Worm (Caenorhabditis elegans) whole organism, L1 larva: ENCODE data around the gene mrpl-42.

Source experiments
- C16A3.4 ChIP-seq: fragments of 150-350 bp; optimal IDR thresholded peaks from 2 replicates; lab custom pipeline; 2014; ENCODE audit warnings: missing biosample characterization, missing genetic modification characterization
- F16B12.6 ChIP-seq: fragments of 150-350 bp; optimal IDR thresholded peaks from 2 replicates; lab custom pipeline; 2014; ENCODE audit warnings: missing biosample characterization, missing genetic modification characterization
- Y116A8C.19 ChIP-seq: sonication (generic microtip); optimal IDR thresholded peaks from 2 replicates; lab custom pipeline; 2016; ENCODE audit warnings: missing compliant biosample characterization, missing genetic modification characterization, borderline replicate concordance
- aha-1 ChIP-seq: fragments of 150-350 bp; optimal IDR thresholded peaks from 2 replicates; lab custom pipeline; 2014; ENCODE audit warnings: missing biosample characterization, missing genetic modification characterization
- aly-2 ChIP-seq: fragments of 150-350 bp; optimal IDR thresholded peaks from 2 replicates; lab custom pipeline; 2014; ENCODE audit warnings: missing biosample characterization, missing genetic modification characterization
- ama-1 ChIP-seq: fragments of 150-350 bp; optimal IDR thresholded peaks from 2 replicates; lab custom pipeline; 2014
- blmp-1 ChIP-seq: fragments of 150-350 bp; optimal IDR thresholded peaks from 2 replicates; lab custom pipeline; 2014; ENCODE audit warnings: missing biosample characterization, missing genetic modification characterization
- ceh-63 ChIP-seq: fragments of 200-800 bp; sonication (Bioruptor generic); optimal IDR thresholded peaks from 2 replicates; lab custom pipeline; 2018; ENCODE audit warnings: mild to moderate bottlenecking, missing genetic modification characterization, missing compliant biosample characterization
- ceh-8 ChIP-seq: fragments of 200-800 bp; sonication (Bioruptor generic); optimal IDR thresholded peaks from 2 replicates; lab custom pipeline; 2018; ENCODE audit warnings: mild to moderate bottlenecking, missing genetic modification characterization, moderate library complexity, missing compliant biosample characterization
- ceh-82 ChIP-seq, 3 experiments: fragments of 150-350 bp in 1 of 3; sonication (generic microtip) in 2 of 3; optimal IDR thresholded peaks; 2 replicates each; lab custom pipeline; 2014 to 2017; ENCODE audit warnings: missing biosample characterization in 3 of 3, missing genetic modification characterization in 3 of 3
- ceh-88 ChIP-seq: fragments of 200-800 bp; sonication (Bioruptor generic); IDR thresholded peaks from 2 replicates; pipeline ENCODE4 v1.3.6; 2022; ENCODE audit warnings: missing genetic modification characterization, missing compliant biosample characterization
- ceh-90 ChIP-seq: sonication (generic microtip); optimal IDR thresholded peaks from 2 replicates; lab custom pipeline; 2016; ENCODE audit warnings: missing genetic modification characterization, missing compliant biosample characterization
- dsc-1 ChIP-seq: sonication (generic microtip); optimal IDR thresholded peaks from 2 replicates; lab custom pipeline; 2016; ENCODE audit warnings: mild to moderate bottlenecking, missing genetic modification characterization, missing compliant biosample characterization
- efl-1 ChIP-seq, 4 experiments: fragments of 150-350 bp; optimal IDR thresholded peaks in 3 of 4; peaks in 1 of 4; 1 replicate in 1 of 4; 2 replicates in 3 of 4; lab custom pipeline; 2014; ENCODE audit warnings: missing biosample characterization in 2 of 4, missing genetic modification characterization in 2 of 4, missing genetic modification reagents in 2 of 4
- efl-3 ChIP-seq: fragments of 200-800 bp; sonication (Bioruptor generic); optimal IDR thresholded peaks from 2 replicates; lab custom pipeline; 2018; ENCODE audit warnings: mild to moderate bottlenecking, missing genetic modification characterization, missing compliant biosample characterization
- egl-27 ChIP-seq, 2 experiments: fragments of 150-350 bp in 1 of 2; sonication (generic microtip); optimal IDR thresholded peaks; 3 replicates each; lab custom pipeline; 2017 to 2018; ENCODE audit warnings: missing biosample characterization in 2 of 2, missing genetic modification characterization in 2 of 2, missing genetic modification reagents in 2 of 2
- elt-2 ChIP-seq: sonication (generic microtip); optimal IDR thresholded peaks from 2 replicates; lab custom pipeline; 2016; ENCODE audit warnings: missing genetic modification characterization, mild to moderate bottlenecking, inconsistent platforms, missing compliant biosample characterization, missing genetic modification reagents
- elt-3 ChIP-seq, 6 experiments: fragments of 150-350 bp in 1 of 6; sonication (generic microtip); optimal IDR thresholded peaks; 2 replicates each; lab custom pipeline; 2017 to 2018; ENCODE audit warnings: missing biosample characterization in 6 of 6, missing genetic modification characterization in 6 of 6, inconsistent platforms in 1 of 6
- fkh-10 ChIP-seq: sonication (generic microtip); optimal IDR thresholded peaks from 2 replicates; lab custom pipeline; 2017; ENCODE audit warnings: missing biosample characterization, missing genetic modification reagents, missing genetic modification characterization
- fkh-4 ChIP-seq: sonication (generic microtip); optimal IDR thresholded peaks from 2 replicates; lab custom pipeline; 2016; ENCODE audit warnings: missing compliant biosample characterization, missing genetic modification characterization, borderline replicate concordance
- fkh-8 ChIP-seq: sonication (generic microtip); optimal IDR thresholded peaks from 2 replicates; lab custom pipeline; 2016; ENCODE audit warnings: mild to moderate bottlenecking, missing genetic modification characterization, missing compliant biosample characterization
- fos-1 ChIP-seq: fragments of 150-350 bp; optimal IDR thresholded peaks from 2 replicates; lab custom pipeline; 2014; ENCODE audit warnings: missing biosample characterization, missing genetic modification characterization
- hlh-17 ChIP-seq: fragments of 200-800 bp; sonication (Bioruptor generic); optimal IDR thresholded peaks from 2 replicates; lab custom pipeline; 2018; ENCODE audit warnings: missing genetic modification characterization, mild to moderate bottlenecking, missing compliant biosample characterization, moderate library complexity, borderline replicate concordance
- isw-1 ChIP-seq: fragments of 200-800 bp; sonication (Bioruptor generic); IDR thresholded peaks from 2 replicates; pipeline ENCODE4 v1.3.6; 2022; ENCODE audit warnings: missing genetic modification characterization, missing compliant biosample characterization
- lin-13 ChIP-seq: fragments of 150-350 bp; optimal IDR thresholded peaks from 2 replicates; lab custom pipeline; 2014; ENCODE audit warnings: missing biosample characterization, missing genetic modification reagents, missing genetic modification characterization
- lin-14 ChIP-seq: fragments of 200-800 bp; sonication (Bioruptor generic); optimal IDR thresholded peaks from 2 replicates; lab custom pipeline; 2018; ENCODE audit warnings: mild to moderate bottlenecking, missing genetic modification characterization, moderate library complexity, missing compliant biosample characterization
- lin-15B ChIP-seq: fragments of 150-350 bp; sonication (generic microtip); optimal IDR thresholded peaks from 3 replicates; lab custom pipeline; 2014; ENCODE audit warnings: missing biosample characterization, missing genetic modification characterization
- lin-35 ChIP-seq, 2 experiments: fragments of 150-350 bp; optimal IDR thresholded peaks; 2 replicates each; lab custom pipeline; 2014; ENCODE audit warnings: missing biosample characterization in 2 of 2, missing genetic modification characterization in 2 of 2, missing genetic modification reagents in 2 of 2
- lir-3 ChIP-seq: sonication (generic microtip); optimal IDR thresholded peaks from 2 replicates; lab custom pipeline; 2016; ENCODE audit warnings: mild to moderate bottlenecking, missing genetic modification characterization, moderate library complexity, missing compliant biosample characterization; ENCODE audit not compliant: poor library complexity
- lsy-2 ChIP-seq, 2 experiments: fragments of 150-350 bp; optimal IDR thresholded peaks; 2 replicates each; lab custom pipeline; 2014; ENCODE audit warnings: missing biosample characterization in 2 of 2, missing genetic modification characterization in 2 of 2
- nhr-12 ChIP-seq: sonication (generic microtip); optimal IDR thresholded peaks from 2 replicates; lab custom pipeline; 2017; ENCODE audit warnings: missing biosample characterization, missing genetic modification characterization
- nhr-28 ChIP-seq: fragments of 150-350 bp; optimal IDR thresholded peaks from 2 replicates; lab custom pipeline; 2014; ENCODE audit warnings: missing biosample characterization, missing genetic modification characterization
- nhr-71 ChIP-seq: sonication (generic microtip); optimal IDR thresholded peaks from 2 replicates; lab custom pipeline; 2016; ENCODE audit warnings: mild to moderate bottlenecking, missing genetic modification characterization, moderate library complexity, missing compliant biosample characterization
- nhr-76 ChIP-seq: sonication (generic microtip); optimal IDR thresholded peaks from 2 replicates; lab custom pipeline; 2017; ENCODE audit warnings: missing biosample characterization, missing genetic modification characterization
- nhr-77 ChIP-seq: fragments of 150-350 bp; optimal IDR thresholded peaks from 2 replicates; lab custom pipeline; 2014; ENCODE audit warnings: missing biosample characterization, missing genetic modification characterization
- nhr-84 ChIP-seq: sonication (generic microtip); optimal IDR thresholded peaks from 2 replicates; lab custom pipeline; 2017; ENCODE audit warnings: missing biosample characterization, missing genetic modification characterization
- nhr-85 ChIP-seq: sonication (generic microtip); peaks from one replicate; lab custom pipeline; 2016; ENCODE audit warnings: missing genetic modification characterization, inconsistent platforms, missing compliant biosample characterization
- nhr-90 ChIP-seq: sonication (generic microtip); optimal IDR thresholded peaks from 2 replicates; lab custom pipeline; 2016; ENCODE audit warnings: mild to moderate bottlenecking, missing genetic modification characterization, missing compliant biosample characterization; ENCODE audit not compliant: poor library complexity
- pax-3 ChIP-seq: fragments of 200-800 bp; sonication (Bioruptor generic); optimal IDR thresholded peaks from 2 replicates; lab custom pipeline; 2018; ENCODE audit warnings: mild to moderate bottlenecking, missing genetic modification characterization, moderate library complexity, missing compliant biosample characterization
- rnt-1 ChIP-seq: sonication (generic microtip); optimal IDR thresholded peaks from 2 replicates; lab custom pipeline; 2016; ENCODE audit warnings: mild to moderate bottlenecking, missing genetic modification characterization, moderate library complexity, missing compliant biosample characterization
- skn-1 ChIP-seq: fragments of 150-350 bp; optimal IDR thresholded peaks from 2 replicates; lab custom pipeline; 2014; ENCODE audit warnings: missing biosample characterization, missing genetic modification characterization
- sup-37 ChIP-seq: fragments of 200-800 bp; sonication (Bioruptor generic); optimal IDR thresholded peaks from 2 replicates; lab custom pipeline; 2018; ENCODE audit warnings: mild to moderate bottlenecking, missing genetic modification characterization, missing compliant biosample characterization
- tbx-2 ChIP-seq: sonication (generic microtip); optimal IDR thresholded peaks from 2 replicates; lab custom pipeline; 2016; ENCODE audit warnings: missing genetic modification characterization, missing compliant biosample characterization
- unc-130 ChIP-seq: fragments of 150-350 bp; optimal IDR thresholded peaks from 2 replicates; lab custom pipeline; 2017; ENCODE audit warnings: missing biosample characterization, missing genetic modification characterization, inconsistent platforms
- unc-30 ChIP-seq: sonication (generic microtip); optimal IDR thresholded peaks from 2 replicates; lab custom pipeline; 2017; ENCODE audit warnings: missing biosample characterization, missing genetic modification characterization
- unc-62 ChIP-seq: fragments of 150-350 bp; optimal IDR thresholded peaks from 2 replicates; lab custom pipeline; 2014; ENCODE audit warnings: missing biosample characterization, missing genetic modification reagents, missing genetic modification characterization
- xbp-1 ChIP-seq: sonication (generic microtip); optimal IDR thresholded peaks from 2 replicates; lab custom pipeline; 2016; ENCODE audit warnings: missing genetic modification characterization, missing compliant biosample characterization
- ztf-11 ChIP-seq, 2 experiments: sonication (generic microtip); optimal IDR thresholded peaks; 2 replicates each; lab custom pipeline; 2016 to 2017; ENCODE audit warnings: missing genetic modification characterization in 2 of 2, missing biosample characterization in 1 of 2, missing compliant biosample characterization in 1 of 2
- ztf-4 ChIP-seq: fragments of 150-350 bp; optimal IDR thresholded peaks from 2 replicates; lab custom pipeline; 2014; ENCODE audit warnings: missing biosample characterization, missing genetic modification characterization

The mrpl-42 gene

DNA sequence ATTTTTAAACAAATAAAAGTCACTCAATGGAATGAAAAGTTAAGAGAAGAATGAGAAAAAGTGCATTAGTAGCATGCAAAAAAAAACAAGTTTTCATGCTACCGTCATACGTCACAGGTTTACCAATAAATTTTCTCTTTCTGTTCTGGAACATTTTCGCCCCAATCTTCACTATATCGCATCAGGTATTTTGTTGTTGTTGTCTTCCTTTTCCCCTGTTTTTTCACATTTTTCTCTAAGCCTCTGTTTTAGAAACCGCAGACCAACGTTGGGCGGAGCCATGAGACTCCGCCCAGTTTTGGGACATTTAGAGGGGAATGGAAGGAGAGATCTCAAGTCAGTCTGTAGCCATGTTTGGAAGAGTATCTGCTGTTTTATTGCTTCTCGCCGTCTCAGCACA, 6.0 kb downstream of the mrpl-42 start, which contains the start of gene msa-1 (continued):
- no peak for TF ChIP-seq nhr-76
- no peak for TF ChIP-seq sup-37 (GFP tag; lab: Kevin White, UChicago)
- peak; percentile 16 for TF ChIP-seq rnt-1 (tag; lab: Kevin White, UChicago)
- no peak for TF ChIP-seq elt-2
- TF ChIP-seq lir-3 (tag; lab: Kevin White, UChicago): no peak
- peak; percentile 35 for TF ChIP-seq blmp-1 (tag; lab: Kevin White, UChicago)
- TF ChIP-seq fkh-4 (tag; lab: Kevin White, UChicago): no peak
- TF ChIP-seq Y116A8C.19 (tag; lab: Kevin White, UChicago): no peak
- TF ChIP-seq ceh-90: no peak
- TF ChIP-seq skn-1 (tag; lab: Kevin White, UChicago): no peak
- TF ChIP-seq nhr-85 (tag; lab: Kevin White, UChicago): no peak

DNA sequence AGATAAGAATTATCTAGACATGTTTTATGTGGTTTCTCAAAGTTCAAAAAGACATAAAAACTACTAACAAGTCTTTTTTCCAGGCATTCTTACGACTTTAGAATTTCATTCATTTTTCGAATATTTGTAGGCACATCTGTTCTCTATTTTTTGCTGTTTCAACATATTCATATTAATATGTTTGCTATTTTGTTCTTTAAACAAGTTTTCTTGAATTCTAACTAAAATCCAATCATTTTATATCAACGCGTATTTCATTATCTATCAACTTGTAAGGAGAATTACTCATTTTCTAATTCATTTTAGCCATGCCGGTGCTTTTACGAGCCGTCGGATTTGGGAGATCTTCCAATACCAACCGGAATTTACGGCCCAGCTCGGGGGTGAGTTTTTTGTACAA, 12.2 kb downstream of the mrpl-42 start, which contains the start of gene twk-8:
Gene twk-8, plus strand, starts transcription at position 301 of the 400 bp plus-strand sequence.
- no peak for TF ChIP-seq lin-13
- no peak for TF ChIP-seq aha-1 (tag; lab: Kevin White, UChicago)
- TF ChIP-seq nhr-84: no peak
- no peak for TF ChIP-seq C16A3.4 (tag; lab: Kevin White, UChicago)
- no peak for TF ChIP-seq fkh-8 (tag; lab: Kevin White, UChicago)
- no peak for TF ChIP-seq isw-1 (GFP tag; lab: Robert Waterston, UW)
- TF ChIP-seq hlh-17: no peak
- no peak for TF ChIP-seq dsc-1
- TF ChIP-seq aly-2 (tag; lab: Kevin White, UChicago): no peak
- no peak for TF ChIP-seq tbx-2 (tag; lab: Kevin White, UChicago)

DNA sequence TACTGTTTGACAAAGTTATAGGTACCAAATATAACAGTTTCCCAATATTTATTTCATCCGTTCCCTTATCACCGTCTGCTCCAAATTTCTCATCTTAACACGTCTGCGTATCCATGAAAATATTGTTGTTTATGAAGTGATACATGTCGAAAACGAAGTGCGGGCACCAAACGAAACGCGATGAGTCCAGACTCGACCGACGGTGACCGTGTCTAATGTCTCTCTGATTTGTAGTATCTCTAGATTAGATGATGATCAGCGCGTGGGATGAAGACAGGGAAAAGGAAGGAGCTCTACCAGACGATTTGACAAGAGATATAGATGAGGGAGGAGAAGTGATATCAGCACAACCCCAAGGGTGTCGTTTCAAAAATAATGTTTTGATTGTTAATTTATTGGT, 14.1 kb downstream of the mrpl-42 start:
- TF ChIP-seq nhr-28 (tag; lab: Kevin White, UChicago): no peak
- no peak for TF ChIP-seq tbx-2 (tag; lab: Kevin White, UChicago)
- TF ChIP-seq egl-27 (tag; optimal IDR thresholded peaks at IDR 0.05; lab: Kevin White, UChicago): no peak
- no peak for TF ChIP-seq nhr-77 (tag; lab: Kevin White, UChicago)
- no peak for TF ChIP-seq ceh-63 (GFP tag; lab: Kevin White, UChicago)
- TF ChIP-seq nhr-71: peak; percentile 70
- peak; percentile 72 for TF ChIP-seq rnt-1 (tag; lab: Kevin White, UChicago)
- peak in 1 of 2 experiments; percentile 31 for TF ChIP-seq lsy-2 (tag; optimal IDR thresholded peaks at IDR 0.05; lab: Kevin White, UChicago)
- no peak for TF ChIP-seq ama-1 (lab: Kevin White, UChicago)
- no peak for TF ChIP-seq fkh-4 (tag; lab: Kevin White, UChicago)
- TF ChIP-seq ceh-8: no peak
- no peak for TF ChIP-seq ceh-82 (tag; optimal IDR thresholded peaks at IDR 0.05; lab: Kevin White, UChicago)
- TF ChIP-seq nhr-12 (tag; lab: Kevin White, UChicago): no peak
- no peak for TF ChIP-seq nhr-90 (tag; lab: Kevin White, UChicago)
- TF ChIP-seq ceh-88: no peak
- no peak for TF ChIP-seq unc-30 (tag; lab: Kevin White, UChicago)
- TF ChIP-seq fkh-10 (GFP tag; lab: Kevin White, UChicago): no peak
- TF ChIP-seq nhr-76: no peak
- no peak for TF ChIP-seq ztf-11 (tag; optimal IDR thresholded peaks at IDR 0.05; lab: Kevin White, UChicago)
- no peak for TF ChIP-seq fos-1 (tag; lab: Kevin White, UChicago)
- TF ChIP-seq F16B12.6 (tag; lab: Kevin White, UChicago): no peak
- TF ChIP-seq xbp-1 (tag; lab: Kevin White, UChicago): no peak
- no peak for TF ChIP-seq Y116A8C.19 (tag; lab: Kevin White, UChicago)
- TF ChIP-seq ztf-4 (tag; lab: Kevin White, UChicago): no peak
- TF ChIP-seq efl-3 (GFP tag; lab: Kevin White, UChicago): no peak
- no peak for TF ChIP-seq lin-15B
- TF ChIP-seq lin-35 (GFP tag; optimal IDR thresholded peaks at IDR 0.05; lab: Kevin White, UChicago): peak in 1 of 2 experiments; percentile 3
- peak; percentile 78 for TF ChIP-seq lin-14 (GFP tag; lab: Kevin White, UChicago)
- no peak for TF ChIP-seq unc-62 (GFP tag; lab: Kevin White, UChicago)
- TF ChIP-seq unc-130 (tag; lab: Kevin White, UChicago): peak; percentile 73
- no peak for TF ChIP-seq pax-3
- TF ChIP-seq elt-3 (tag; optimal IDR thresholded peaks at IDR 0.05; lab: Kevin White, UChicago): no peak
- TF ChIP-seq efl-1 (optimal IDR thresholded peaks at IDR 0.05; lab: Kevin White, UChicago): peak in 1 of 2 experiments; percentile 15
- peak in 1 of 2 experiments; percentile 45 for TF ChIP-seq efl-1 (GFP tag; optimal IDR thresholded peaks at IDR 0.05 in 1 of 2; lab: Kevin White, UChicago)
- no peak for TF ChIP-seq aly-2 (tag; lab: Kevin White, UChicago)
